Fruit fly (Drosophila melanogaster): Measurements from ENCODE around the gene Sf3b5.

Gene Sf3b5

dm6 chr3R:9003600-9004223, 11.4 kb downstream of the Sf3b5 start, which contains the start of the genes CG31100 and CG11980 (continued):
- TF ChIP-seq CG6791 (GFP tag; IDR thresholded peaks at IDR 0.05; ENCODE audit: partially characterized antibody) (peak; percentile 72; the same call in 2 of the 3 replicates), Dref (GFP tag; IDR thresholded peaks at IDR 0.05) (peak; percentile 84), kah (GFP tag; optimal IDR thresholded peaks at IDR 0.05) (no peak), CG2129 (GFP tag; IDR thresholded peaks at IDR 0.05; ENCODE audit: partially characterized antibody) (peak; percentile 45; the same call in 1 of the 2 replicates), CG15601 (tag; optimal IDR thresholded peaks at IDR 0.05) (peak; percentile 24), so (GFP tag; IDR thresholded peaks at IDR 0.05) (no peak), CG3995 (GFP tag; optimal IDR thresholded peaks at IDR 0.05) (peak; percentile 18), bigmax (GFP tag; optimal IDR thresholded peaks at IDR 0.05) (peak; percentile 75), bsh (GFP tag; optimal IDR thresholded peaks at IDR 0.05) (no peak), unc-4 (GFP tag; IDR thresholded peaks at IDR 0.05; ENCODE audit: partially characterized antibody) (peak; percentile 83), CG2116 (GFP tag; optimal IDR thresholded peaks at IDR 0.05) (peak; percentile 62), gem (tag; optimal IDR thresholded peaks at IDR 0.05) (no peak), CoRest (tag; optimal IDR thresholded peaks at IDR 0.05) (peak; percentile 53), Bgb (GFP tag; IDR thresholded peaks at IDR 0.05; ENCODE audit: partially characterized antibody) (peak; percentile 84), pzg (GFP tag; optimal IDR thresholded peaks at IDR 0.05) (peak; percentile 87), lilli (GFP tag; optimal IDR thresholded peaks at IDR 0.05) (peak; percentile 30), CG7963 (GFP tag; IDR thresholded peaks at IDR 0.05; ENCODE audit: partially characterized antibody) (peak; percentile 57; the same call in 1 of the 3 replicates), Deaf1 (tag; optimal IDR thresholded peaks at IDR 0.05) (no peak), CHES-1-like (GFP tag; optimal IDR thresholded peaks at IDR 0.05) (peak; percentile 33), PHDP (tag; optimal IDR thresholded peaks at IDR 0.05) (peak; percentile 16), sna (GFP tag; IDR thresholded peaks at IDR 0.05; ENCODE audit: partially characterized antibody) (peak; percentile 59; the same call in 1 of the 2 replicates), Lhr (GFP tag; optimal IDR thresholded peaks at IDR 0.05) (peak; percentile 70), HLH4C (GFP tag; IDR thresholded peaks at IDR 0.05; ENCODE audit: partially characterized antibody) (peak; percentile 49; the same call in 2 of the 3 replicates), hb (GFP tag; IDR thresholded peaks at IDR 0.05; ENCODE audit: partially characterized antibody) (0 out of 3 replicates have a peak, but pooled peaks have one; percentile 14), CG2712 (tag; optimal IDR thresholded peaks at IDR 0.05) (peak; percentile 46), tna (GFP tag; IDR thresholded peaks at IDR 0.05; ENCODE audit: partially characterized antibody) (0 out of 2 replicates have a peak, but pooled peaks have one; percentile 40), CG42726 (GFP tag; IDR thresholded peaks at IDR 0.05; ENCODE audit: partially characterized antibody) (peak; percentile 61), CG1603 (tag; optimal IDR thresholded peaks at IDR 0.05) (peak; percentile 55), CG4282 (GFP tag; optimal IDR thresholded peaks at IDR 0.05) (no peak), gfzf (GFP tag; optimal IDR thresholded peaks at IDR 0.05) (peak; percentile 35), CG8388 (GFP tag; optimal IDR thresholded peaks at IDR 0.05) (no peak), Dll (GFP tag; IDR thresholded peaks at IDR 0.05; ENCODE audit: partially characterized antibody) (peak; percentile 77), inv (GFP tag; IDR thresholded peaks at IDR 0.05; ENCODE audit: partially characterized antibody) (peak; percentile 60; the same call in 1 of the 2 replicates), Sin3A (optimal IDR thresholded peaks at IDR 0.05) (peak; percentile 13), NC2β (GFP tag; optimal IDR thresholded peaks at IDR 0.05) (peak; percentile 18), CG33213 (GFP tag; optimal IDR thresholded peaks at IDR 0.05) (peak; percentile 33), lbe (GFP tag; optimal IDR thresholded peaks at IDR 0.05) (peak; percentile 24), CG17829 (tag; optimal IDR thresholded peaks at IDR 0.05) (peak; percentile 35), MESR4 (GFP tag; optimal IDR thresholded peaks at IDR 0.05) (peak; percentile 77), phol (tag; optimal IDR thresholded peaks at IDR 0.05) (peak; percentile 94), Fer1 (GFP tag; optimal IDR thresholded peaks at IDR 0.05) (peak; percentile 17), Max (GFP tag; optimal IDR thresholded peaks at IDR 0.05) (peak; percentile 13), CG15479 (GFP tag; optimal IDR thresholded peaks at IDR 0.05) (no peak), ewg (GFP tag; optimal IDR thresholded peaks at IDR 0.05) (no peak), Opbp (GFP tag; IDR thresholded peaks at IDR 0.05; ENCODE audit: partially characterized antibody) (peak; percentile 80), Scr (GFP tag; IDR thresholded peaks at IDR 0.05; ENCODE audit: partially characterized antibody) (peak; percentile 74)

Measured in whole organism, embryonic.